Fruit fly (Drosophila melanogaster): ENCODE data around the gene Ppn.

dm6 chr3R:28580013-28580412 is 39.9 kb upstream of the Ppn start:
- TF ChIP-seq h (optimal IDR thresholded peaks at IDR 0.05) (no peak), insv (optimal IDR thresholded peaks at IDR 0.05) (no peak), psq (optimal IDR thresholded peaks at IDR 0.05) (no peak), ttk (optimal IDR thresholded peaks at IDR 0.05) (no peak), Sin3A (optimal IDR thresholded peaks at IDR 0.05) (no peak), Myc (optimal IDR thresholded peaks at IDR 0.05) (no peak)
